Fruit fly (Drosophila melanogaster): Measurements from ENCODE around the gene emb.

emb gene

DNA sequence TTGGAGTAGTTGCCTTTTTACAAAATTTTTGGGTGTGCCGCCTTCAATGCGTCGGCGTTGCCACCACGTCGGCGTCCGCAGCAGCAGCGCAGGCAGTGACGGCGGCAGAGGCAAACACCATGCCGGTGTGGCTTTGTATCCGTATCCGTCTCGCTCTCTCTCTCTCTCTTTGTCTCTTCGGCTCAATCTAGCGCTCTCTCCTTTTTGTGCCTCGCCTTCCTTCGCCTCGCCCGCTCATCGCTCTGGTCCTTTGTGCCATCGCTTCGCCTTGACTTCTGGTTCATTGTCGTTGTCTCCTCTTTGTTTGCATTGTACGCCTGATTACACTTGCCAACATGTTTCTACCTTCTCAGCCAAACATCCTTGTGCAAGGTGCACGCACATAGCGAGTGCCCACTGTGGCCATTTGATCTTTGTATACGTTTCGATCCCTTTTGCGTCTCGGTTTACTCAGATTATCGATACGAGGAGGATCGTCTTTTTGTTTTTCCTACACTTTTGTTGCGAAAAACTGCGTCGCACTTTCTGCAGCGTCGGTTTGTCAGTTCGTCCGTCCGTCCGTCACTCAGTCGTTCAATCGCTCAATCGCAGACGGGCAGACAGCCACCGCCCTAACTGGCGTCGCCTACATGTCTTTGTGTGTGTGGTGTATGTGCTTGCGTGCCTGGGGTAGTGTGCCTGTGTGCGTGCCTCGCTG, 13.1 kb downstream of the emb start (continued):
- TF ChIP-seq Max (GFP tag; optimal IDR thresholded peaks at IDR 0.05) (no peak), z (GFP tag; IDR thresholded peaks at IDR 0.05) (peak; percentile 70; the same call in 2 of the 3 replicates), CG2875 (GFP tag; optimal IDR thresholded peaks at IDR 0.05) (no peak), CG8478 (optimal IDR thresholded peaks at IDR 0.05) (no peak), kah (GFP tag; optimal IDR thresholded peaks at IDR 0.05) (no peak), Ets65A (GFP tag) (peak; percentile 62), oc (tag; optimal IDR thresholded peaks at IDR 0.05) (no peak), H2.0 (GFP tag; IDR thresholded peaks at IDR 0.05) (no peak), ttk (GFP tag; IDR thresholded peaks at IDR 0.05) (no peak), MBD-R2 (GFP tag; IDR thresholded peaks at IDR 0.05) (no peak), NC2β (GFP tag; optimal IDR thresholded peaks at IDR 0.05) (no peak), tll (GFP tag; optimal IDR thresholded peaks at IDR 0.05) (peak in 1 of 2 experiments; percentile 99), CG30020 (tag; optimal IDR thresholded peaks at IDR 0.05) (no peak), CG1832 (GFP tag; optimal IDR thresholded peaks at IDR 0.05) (peak; percentile 82), CG33213 (GFP tag; optimal IDR thresholded peaks at IDR 0.05) (no peak), HLH3B (GFP tag; IDR thresholded peaks at IDR 0.05) (0 out of 2 replicates have a peak, but pooled peaks have one; percentile 4), CG2889 (GFP tag; IDR thresholded peaks at IDR 0.05) (peak; percentile 78), D19A (tag; optimal IDR thresholded peaks at IDR 0.05) (no peak), run (tag; optimal IDR thresholded peaks at IDR 0.05) (no peak), odd (GFP tag; optimal IDR thresholded peaks at IDR 0.05) (no peak), CG12219 (GFP tag; optimal IDR thresholded peaks at IDR 0.05) (no peak), salm (tag; optimal IDR thresholded peaks at IDR 0.05) (no peak), CG8388 (GFP tag; optimal IDR thresholded peaks at IDR 0.05) (no peak), Atf6 (GFP tag; IDR thresholded peaks at IDR 0.05) (peak; percentile 58; the same call in 1 of the 2 replicates), dan (GFP tag; IDR thresholded peaks at IDR 0.05) (no peak), Dip3 (GFP tag; optimal IDR thresholded peaks at IDR 0.05) (no peak), CG10147 (GFP tag; optimal IDR thresholded peaks at IDR 0.05) (no peak), CG12104 (GFP tag; optimal IDR thresholded peaks at IDR 0.05) (no peak), nau (GFP tag; optimal IDR thresholded peaks at IDR 0.05) (no peak), D19B (GFP tag; optimal IDR thresholded peaks at IDR 0.05) (no peak), CG8359 (GFP tag; optimal IDR thresholded peaks at IDR 0.05; ENCODE audit: borderline replicate concordance) (no peak), CG7372 (GFP tag; IDR thresholded peaks at IDR 0.05) (no peak), nerfin-2 (GFP tag; IDR thresholded peaks at IDR 0.05; ENCODE audit: partially characterized antibody) (no peak), inv (GFP tag; IDR thresholded peaks at IDR 0.05; ENCODE audit: partially characterized antibody) (no peak), Side (GFP tag; optimal IDR thresholded peaks at IDR 0.05) (no peak), sug (tag; optimal IDR thresholded peaks at IDR 0.05) (no peak), stc (GFP tag; IDR thresholded peaks at IDR 0.05) (no peak), Drgx (GFP tag; IDR thresholded peaks at IDR 0.05) (no peak; the same call in 1 of the 2 replicates), maf-S (GFP tag; optimal IDR thresholded peaks at IDR 0.05) (no peak), sisA (GFP tag; IDR thresholded peaks at IDR 0.05) (no peak), lov (optimal IDR thresholded peaks at IDR 0.05) (peak; percentile 96), lov (GFP tag; IDR thresholded peaks at IDR 0.05) (no peak), CG3838 (GFP tag; optimal IDR thresholded peaks at IDR 0.05) (no peak), Atf-2 (GFP tag; optimal IDR thresholded peaks at IDR 0.05) (no peak), zfh2 (GFP tag; optimal IDR thresholded peaks at IDR 0.05) (peak; percentile 2), Poxn (GFP tag; IDR thresholded peaks at IDR 0.05) (no peak), CG7839 (tag; optimal IDR thresholded peaks at IDR 0.05) (no peak), CG9727 (GFP tag; optimal IDR thresholded peaks at IDR 0.05) (peak; percentile 22), CG18764 (GFP tag; optimal IDR thresholded peaks at IDR 0.05) (no peak), CG13296 (GFP tag; optimal IDR thresholded peaks at IDR 0.05) (no peak), ind (GFP tag; optimal IDR thresholded peaks at IDR 0.05) (no peak)
